Fruit fly (Drosophila melanogaster) whole organism, embryonic: ENCODE data around the gene CG16775.

Experiments
- CG1792 ChIP-seq: fragments of 200-800 bp; sonication (Bioruptor generic); optimal IDR thresholded peaks from 2 replicates; lab custom pipeline; 2016; ENCODE audit warnings: missing biosample characterization, missing genetic modification characterization
- cad ChIP-seq: fragments of >200 bp; optimal IDR thresholded peaks from 2 replicates; lab custom pipeline; 2017; ENCODE audit warnings: missing biosample characterization, missing genetic modification characterization
- pum ChIP-seq: fragments of 200-800 bp; sonication (Bioruptor generic); optimal IDR thresholded peaks from 2 replicates; lab custom pipeline; 2016; ENCODE audit warnings: missing biosample characterization, missing genetic modification characterization

DNA sequence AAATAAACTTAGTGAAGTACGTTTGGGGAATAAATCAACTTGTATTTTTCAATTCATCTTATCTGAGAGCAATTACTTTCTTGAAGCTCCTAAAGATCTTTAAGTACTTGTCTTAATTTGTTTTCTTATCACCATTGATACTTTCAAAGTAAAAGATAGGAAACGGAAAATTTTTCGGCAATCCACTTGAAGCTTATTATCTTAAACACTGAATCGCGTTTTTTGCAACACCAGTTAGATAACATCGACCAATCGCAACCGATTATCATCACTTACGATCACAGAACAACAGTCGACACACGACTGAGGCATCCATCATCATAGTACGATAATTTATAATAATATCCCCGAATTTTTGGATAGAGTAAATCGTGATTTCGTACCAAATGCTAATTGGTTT is 15.7 kb upstream of the CG16775 start:
- TF ChIP-seq CG1792 = no peak
- TF ChIP-seq pum (GFP tag; lab: Kevin White, UChicago) = no peak
- TF ChIP-seq cad (GFP tag; lab: Kevin White, UChicago) = no peak
